Worm (Caenorhabditis elegans) whole organism, young adult: ENCODE measurements around the gene F13H10.8.

Experiments
- B0019.2 ChIP-seq: fragments of 200-800 bp; sonication (Bioruptor generic); conservative IDR thresholded peaks from 2 replicates; pipeline ENCODE4 v1.3.6; 2022; ENCODE audit warnings: missing genetic modification reagents, missing genetic modification characterization, missing compliant biosample characterization
- B0336.3 ChIP-seq: fragments of 200-800 bp; sonication (Bioruptor generic); IDR thresholded peaks from 2 replicates; pipeline ENCODE4 v1.3.6; 2022; ENCODE audit warnings: missing genetic modification characterization, missing compliant biosample characterization
- C06A6.2 ChIP-seq: fragments of 200-800 bp; sonication (Bioruptor generic); conservative IDR thresholded peaks from 2 replicates; pipeline ENCODE4 v1.3.6; 2022; ENCODE audit warnings: missing genetic modification characterization, missing compliant biosample characterization
- F23B12.7 ChIP-seq: sonication (generic microtip); optimal IDR thresholded peaks from 2 replicates; lab custom pipeline; 2017; ENCODE audit warnings: missing genetic modification characterization, mild to moderate bottlenecking, missing compliant biosample characterization, antibody characterized with exemption, moderate library complexity; ENCODE audit not compliant: insufficient read depth
- F49E8.2 ChIP-seq: sonication (generic microtip); optimal IDR thresholded peaks from 3 replicates; lab custom pipeline; 2017; ENCODE audit warnings: missing genetic modification characterization, mild to moderate bottlenecking, missing compliant biosample characterization, antibody characterized with exemption, moderate library complexity; ENCODE audit not compliant: insufficient read depth
- T26A5.8 ChIP-seq: sonication (generic microtip); optimal IDR thresholded peaks from 2 replicates; lab custom pipeline; 2016; ENCODE audit warnings: missing genetic modification characterization, missing compliant biosample characterization
- Y53G8AR.9 ChIP-seq: fragments of 200-800 bp; sonication (Bioruptor generic); conservative IDR thresholded peaks from 2 replicates; pipeline ENCODE4 v1.3.6; 2022; ENCODE audit warnings: missing genetic modification reagents, missing genetic modification characterization, missing compliant biosample characterization
- Y67H2A.10 ChIP-seq: fragments of 200-800 bp; sonication (Bioruptor generic); conservative IDR thresholded peaks from 2 replicates; pipeline ENCODE4 v1.3.6; 2022; ENCODE audit warnings: missing genetic modification reagents, missing genetic modification characterization, missing compliant biosample characterization
- ZK185.1 ChIP-seq: sonication (generic microtip); optimal IDR thresholded peaks from 2 replicates; lab custom pipeline; 2016; ENCODE audit warnings: mild to moderate bottlenecking, missing genetic modification characterization, missing compliant biosample characterization; ENCODE audit not compliant: poor library complexity, severe bottlenecking
- atf-7 ChIP-seq: sonication (generic microtip); optimal IDR thresholded peaks from 2 replicates; lab custom pipeline; 2017; ENCODE audit warnings: mild to moderate bottlenecking, missing genetic modification characterization, missing compliant biosample characterization
- athp-1 ChIP-seq: sonication (generic microtip); optimal IDR thresholded peaks from 2 replicates; lab custom pipeline; 2017; ENCODE audit warnings: mild to moderate bottlenecking, missing genetic modification characterization, missing compliant biosample characterization
- attf-5 ChIP-seq: fragments of 200-800 bp; sonication (Bioruptor generic); optimal IDR thresholded peaks from 2 replicates; lab custom pipeline; 2018; ENCODE audit warnings: mild to moderate bottlenecking, missing genetic modification characterization, missing compliant biosample characterization
- bed-2 ChIP-seq: fragments of 200-800 bp; sonication (Bioruptor generic); IDR thresholded peaks from 2 replicates; pipeline ENCODE4 v1.3.6; 2022; ENCODE audit warnings: missing genetic modification reagents, missing genetic modification characterization, missing compliant biosample characterization
- cebp-1 ChIP-seq, 2 experiments: fragments of 200-800 bp in 1 of 2; sonication (Bioruptor generic) in 1 of 2; sonication (generic microtip) in 1 of 2; IDR thresholded peaks in 1 of 2; optimal IDR thresholded peaks in 1 of 2; 2 replicates each; pipeline versions ENCODE4 v1.3.6 to Lab custom; 2017 to 2022; ENCODE audit warnings: missing compliant biosample characterization in 2 of 2, missing genetic modification characterization in 2 of 2, mild to moderate bottlenecking in 1 of 2, missing genetic modification reagents in 1 of 2, moderate library complexity in 1 of 2
- cebp-2 ChIP-seq: fragments of 200-800 bp; sonication (Bioruptor generic); IDR thresholded peaks from 2 replicates; pipeline ENCODE4 v1.3.6; 2022; ENCODE audit warnings: missing genetic modification characterization, missing compliant biosample characterization
- ceh-79 ChIP-seq: sonication (generic microtip); optimal IDR thresholded peaks from 2 replicates; lab custom pipeline; 2017; ENCODE audit warnings: mild to moderate bottlenecking, missing genetic modification characterization, missing compliant biosample characterization
- die-1 ChIP-seq: sonication (generic microtip); optimal IDR thresholded peaks from 2 replicates; lab custom pipeline; 2016; ENCODE audit warnings: missing genotype, mild to moderate bottlenecking, missing genetic modification characterization, missing compliant biosample characterization
- dpl-1 ChIP-seq: fragments of 150-350 bp; optimal IDR thresholded peaks from 2 replicates; lab custom pipeline; 2014; ENCODE audit warnings: missing biosample characterization, missing genetic modification reagents, missing genetic modification characterization
- egl-18 ChIP-seq: fragments of 200-800 bp; sonication (Bioruptor generic); IDR thresholded peaks from 2 replicates; pipeline ENCODE4 v1.3.6; 2022; ENCODE audit warnings: missing genetic modification reagents, missing genetic modification characterization, missing compliant biosample characterization
- ekl-4 ChIP-seq: fragments of 200-800 bp; sonication (Bioruptor generic); IDR thresholded peaks from 2 replicates; pipeline ENCODE4 v1.3.6; 2022; ENCODE audit warnings: missing genetic modification reagents, missing genetic modification characterization, missing compliant biosample characterization
- fkh-3 ChIP-seq: sonication (generic microtip); optimal IDR thresholded peaks from 2 replicates; lab custom pipeline; 2016; ENCODE audit warnings: mild to moderate bottlenecking, missing genetic modification characterization, missing compliant biosample characterization
- gei-17 ChIP-seq: fragments of 200-800 bp; sonication (Bioruptor generic); optimal IDR thresholded peaks from 2 replicates; lab custom pipeline; 2018; ENCODE audit warnings: mild to moderate bottlenecking, missing genetic modification characterization, missing compliant biosample characterization
- hlh-26 ChIP-seq: fragments of 200-800 bp; sonication (Bioruptor generic); conservative IDR thresholded peaks from 2 replicates; pipeline ENCODE4 v1.3.6; 2022; ENCODE audit warnings: missing genetic modification reagents, missing genetic modification characterization, missing compliant biosample characterization
- hmg-1.2 ChIP-seq: fragments of 200-800 bp; sonication (Bioruptor generic); IDR thresholded peaks from 2 replicates; pipeline ENCODE4 v1.3.6; 2022; ENCODE audit warnings: missing genetic modification reagents, missing genetic modification characterization, missing compliant biosample characterization
- hrde-1 ChIP-seq: sonication (generic microtip); optimal IDR thresholded peaks from 2 replicates; lab custom pipeline; 2016; ENCODE audit warnings: missing genetic modification characterization, mild to moderate bottlenecking, missing compliant biosample characterization, moderate library complexity, missing genotype, missing genetic modification reagents, borderline replicate concordance
- hsf-1 ChIP-seq: fragments of 200-800 bp; sonication (Bioruptor generic); IDR thresholded peaks from 2 replicates; pipeline ENCODE4 v1.3.6; 2022; ENCODE audit warnings: missing genetic modification reagents, missing genetic modification characterization, missing compliant biosample characterization
- let-607 ChIP-seq, 2 experiments: fragments of 200-800 bp in 1 of 2; sonication (Bioruptor generic) in 1 of 2; sonication (generic microtip) in 1 of 2; optimal IDR thresholded peaks; 2 replicates each; lab custom pipeline; 2016 to 2018; ENCODE audit warnings: mild to moderate bottlenecking in 2 of 2, missing compliant biosample characterization in 2 of 2, missing genetic modification characterization in 2 of 2, moderate library complexity in 2 of 2, missing genotype in 1 of 2
- lin-54 ChIP-seq: fragments of 200-800 bp; sonication (Bioruptor generic); optimal IDR thresholded peaks from 2 replicates; lab custom pipeline; 2018; ENCODE audit warnings: mild to moderate bottlenecking, missing genetic modification characterization, missing compliant biosample characterization
- lsy-27 ChIP-seq: sonication (generic microtip); optimal IDR thresholded peaks from 2 replicates; lab custom pipeline; 2017; ENCODE audit warnings: missing genetic modification characterization, mild to moderate bottlenecking, missing compliant biosample characterization, antibody characterized with exemption, missing genotype, borderline replicate concordance; ENCODE audit not compliant: insufficient read depth
- madf-3 ChIP-seq: fragments of 200-800 bp; sonication (Bioruptor generic); IDR thresholded peaks from 2 replicates; pipeline ENCODE4 v1.3.6; 2022; ENCODE audit warnings: missing genetic modification reagents, missing genetic modification characterization, missing compliant biosample characterization
- madf-6 ChIP-seq: fragments of 200-800 bp; sonication (Bioruptor generic); IDR thresholded peaks from 2 replicates; pipeline ENCODE4 v1.3.6; 2022; ENCODE audit warnings: missing genetic modification reagents, missing genetic modification characterization, missing compliant biosample characterization
- nfya-1 ChIP-seq: sonication (generic microtip); optimal IDR thresholded peaks from 2 replicates; lab custom pipeline; 2017; ENCODE audit warnings: antibody characterized with exemption, missing compliant biosample characterization, missing genetic modification characterization, borderline replicate concordance; ENCODE audit not compliant: insufficient read depth
- nfyb-1 ChIP-seq: fragments of 200-800 bp; sonication (Bioruptor generic); IDR thresholded peaks from 2 replicates; pipeline ENCODE4 v1.3.6; 2022; ENCODE audit warnings: missing genetic modification reagents, missing genetic modification characterization, missing compliant biosample characterization
- nhr-120 ChIP-seq: fragments of 200-800 bp; sonication (Bioruptor generic); IDR thresholded peaks from 2 replicates; pipeline ENCODE4 v1.3.6; 2022; ENCODE audit warnings: missing genetic modification characterization, missing compliant biosample characterization
- nhr-179 ChIP-seq: sonication (generic microtip); optimal IDR thresholded peaks from 2 replicates; lab custom pipeline; 2016; ENCODE audit warnings: mild to moderate bottlenecking, missing genetic modification characterization, missing compliant biosample characterization
- nhr-80 ChIP-seq: sonication (generic microtip); optimal IDR thresholded peaks from 2 replicates; lab custom pipeline; 2016; ENCODE audit warnings: missing genetic modification characterization, missing compliant biosample characterization
- nhr-90 ChIP-seq: sonication (generic microtip); optimal IDR thresholded peaks from 2 replicates; lab custom pipeline; 2016; ENCODE audit warnings: missing genotype, mild to moderate bottlenecking, missing genetic modification characterization, missing compliant biosample characterization
- repo-1 ChIP-seq: sonication (generic microtip); optimal IDR thresholded peaks from 2 replicates; lab custom pipeline; 2017; ENCODE audit warnings: mild to moderate bottlenecking, missing genetic modification characterization, missing compliant biosample characterization
- snpc-1.3 ChIP-seq: sonication (generic microtip); optimal IDR thresholded peaks from 2 replicates; lab custom pipeline; 2017; ENCODE audit warnings: missing genetic modification characterization, mild to moderate bottlenecking, missing compliant biosample characterization, antibody characterized with exemption, moderate library complexity, missing genotype, missing genetic modification reagents; ENCODE audit not compliant: insufficient read depth
- snpc-3.4 ChIP-seq: sonication (generic microtip); optimal IDR thresholded peaks from 2 replicates; lab custom pipeline; 2017; ENCODE audit warnings: missing genetic modification characterization, mild to moderate bottlenecking, missing compliant biosample characterization, antibody characterized with exemption, moderate library complexity, missing genotype, missing genetic modification reagents
- tbp1 ChIP-seq: fragments of 200-800 bp; sonication (Bioruptor generic); optimal IDR thresholded peaks from 2 replicates; lab custom pipeline; 2018; ENCODE audit warnings: mild to moderate bottlenecking, missing genetic modification characterization, missing compliant biosample characterization
- ztf-18 ChIP-seq: sonication (generic microtip); optimal IDR thresholded peaks from 2 replicates; lab custom pipeline; 2016; ENCODE audit warnings: missing genotype, mild to moderate bottlenecking, missing genetic modification characterization, missing compliant biosample characterization
- ztf-25 ChIP-seq: fragments of 200-800 bp; sonication (Bioruptor generic); IDR thresholded peaks from 2 replicates; pipeline ENCODE4 v1.3.6; 2022; ENCODE audit warnings: missing genetic modification reagents, missing genetic modification characterization, missing compliant biosample characterization
- ztf-26 ChIP-seq: sonication (generic microtip); optimal IDR thresholded peaks from 2 replicates; lab custom pipeline; 2017; ENCODE audit warnings: missing genetic modification characterization, missing compliant biosample characterization

The F13H10.8 gene

DNA sequence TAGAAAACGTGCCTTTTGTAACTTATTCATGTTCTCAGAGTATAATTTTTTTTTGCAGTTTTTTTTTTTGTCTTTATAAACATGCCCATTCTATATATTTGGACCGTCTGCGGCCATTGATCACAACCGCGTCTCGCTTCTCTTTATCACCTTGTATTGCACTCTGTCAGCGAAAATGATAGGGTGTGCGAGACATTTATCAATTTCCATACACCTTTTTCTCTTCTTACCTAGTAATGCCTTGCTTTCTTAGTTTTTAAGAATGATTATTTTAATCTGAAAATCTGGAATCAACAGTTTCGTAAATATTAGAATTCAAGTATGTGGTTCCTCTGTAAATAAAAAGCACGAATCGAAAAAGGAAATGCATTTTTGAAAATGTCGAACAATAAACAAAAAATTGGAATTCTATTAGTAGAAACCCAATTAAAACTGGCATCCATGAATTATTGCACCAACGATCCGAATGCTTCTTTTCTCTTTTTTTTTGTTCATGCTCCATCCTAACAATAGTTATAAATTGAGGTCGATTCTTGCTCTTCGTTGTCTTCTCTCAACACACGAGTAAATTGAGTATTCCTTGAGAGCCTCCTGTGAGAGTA is 16.9 kb downstream of the F13H10.8 start:
- TF ChIP-seq B0336.3, result peak; percentile 71
- no peak for TF ChIP-seq hrde-1
- TF ChIP-seq ztf-18 (tag; lab: Kevin White, UChicago), result peak; percentile 7
- TF ChIP-seq nhr-80 (tag; lab: Kevin White, UChicago), result peak; percentile 67
- no peak for TF ChIP-seq hmg-1.2 (GFP tag; lab: Robert Waterston, UW)
- TF ChIP-seq dpl-1 (GFP tag; lab: Kevin White, UChicago), result no peak
- TF ChIP-seq nfya-1 (tag; lab: Kevin White, UChicago), result no peak
- peak; percentile 35; the same call in 1 of the 2 replicates for TF ChIP-seq hsf-1 (GFP tag; lab: Robert Waterston, UW)
- peak; percentile 16 for TF ChIP-seq athp-1 (tag; lab: Kevin White, UChicago)
- TF ChIP-seq repo-1 (tag; lab: Kevin White, UChicago), result no peak
- no peak for TF ChIP-seq nhr-90 (tag; lab: Kevin White, UChicago)
- TF ChIP-seq lin-54 (GFP tag; lab: Kevin White, UChicago), result no peak
- no peak for TF ChIP-seq ztf-25 (GFP tag; lab: Robert Waterston, UW)
- TF ChIP-seq Y53G8AR.9 (GFP tag; lab: Robert Waterston, UW), result peak; percentile 71
- no peak for TF ChIP-seq ztf-26
- TF ChIP-seq snpc-1.3 (tag; lab: Kevin White, UChicago), result no peak
- no peak for TF ChIP-seq C06A6.2
- TF ChIP-seq Y67H2A.10 (GFP tag; lab: Robert Waterston, UW), result no peak
- TF ChIP-seq egl-18 (GFP tag; lab: Robert Waterston, UW), result no peak
- no peak for TF ChIP-seq ceh-79 (tag; lab: Kevin White, UChicago)
- peak; percentile 7 for TF ChIP-seq tbp1 (GFP tag; lab: Kevin White, UChicago)
- TF ChIP-seq B0019.2 (GFP tag; lab: Robert Waterston, UW), result no peak
- peak; percentile 16 for TF ChIP-seq atf-7 (tag; lab: Kevin White, UChicago)
- peak; percentile 24 for TF ChIP-seq F49E8.2 (tag; lab: Kevin White, UChicago)
- no peak for TF ChIP-seq cebp-2 (GFP tag; lab: Robert Waterston, UW)
- TF ChIP-seq hlh-26, result no peak
- peak; percentile 52; the same call in 1 of the 2 replicates for TF ChIP-seq madf-6 (GFP tag; lab: Robert Waterston, UW)
- 0 out of 2 replicates have a peak, but pooled peaks have one; percentile 16 for TF ChIP-seq ekl-4 (GFP tag; lab: Robert Waterston, UW)
- no peak; the same call in 1 of the 2 replicates for TF ChIP-seq nfyb-1
- TF ChIP-seq lsy-27 (tag; lab: Kevin White, UChicago), result no peak
- TF ChIP-seq attf-5 (GFP tag; lab: Kevin White, UChicago), result no peak
- TF ChIP-seq, all 124 proteins: peak for 11

DNA sequence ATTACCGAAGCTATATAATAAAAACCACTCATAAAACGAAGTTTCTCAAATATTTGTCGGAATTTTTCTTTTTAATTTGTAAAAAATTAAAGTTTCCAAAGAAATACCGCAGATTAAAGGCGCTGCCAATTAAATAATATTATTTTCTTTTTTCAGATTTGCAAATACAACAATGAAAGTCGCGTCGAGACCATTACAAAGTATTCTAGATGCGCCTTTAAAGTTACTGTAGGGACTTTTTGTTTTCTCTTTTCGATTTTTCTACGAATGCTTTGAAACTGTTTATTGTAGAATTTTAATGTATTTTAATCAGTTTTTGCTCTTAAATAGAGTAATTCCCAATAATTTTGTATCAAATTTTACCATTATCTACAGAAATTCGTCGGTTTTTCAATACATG is 17.9 kb downstream of the F13H10.8 start:
- TF ChIP-seq madf-3 (GFP tag; lab: Robert Waterston, UW) (no peak), fkh-3 (tag; lab: Kevin White, UChicago) (no peak), gei-17 (GFP tag; lab: Kevin White, UChicago) (no peak), cebp-1 (GFP tag; IDR thresholded peaks at IDR 0.05; lab: Robert Waterston, UW) (no peak), cebp-1 (tag; optimal IDR thresholded peaks at IDR 0.05; lab: Kevin White, UChicago) (no peak), let-607 (tag; optimal IDR thresholded peaks at IDR 0.05; lab: Kevin White, UChicago) (no peak), snpc-3.4 (tag; lab: Kevin White, UChicago) (no peak), die-1 (tag; lab: Kevin White, UChicago) (no peak), athp-1 (tag; lab: Kevin White, UChicago) (no peak), hmg-1.2 (GFP tag; lab: Robert Waterston, UW) (no peak), T26A5.8 (tag; lab: Kevin White, UChicago) (no peak), hlh-26 (no peak), bed-2 (GFP tag; lab: Robert Waterston, UW) (no peak), madf-6 (GFP tag; lab: Robert Waterston, UW) (peak; percentile 61), F23B12.7 (no peak), nhr-179 (tag; lab: Kevin White, UChicago) (no peak), ZK185.1 (tag; lab: Kevin White, UChicago) (no peak), nhr-120 (GFP tag; lab: Robert Waterston, UW) (no peak), dpl-1 (GFP tag; lab: Kevin White, UChicago) (no peak), ztf-18 (tag; lab: Kevin White, UChicago) (no peak), attf-5 (GFP tag; lab: Kevin White, UChicago) (no peak)
